Worm (Caenorhabditis elegans) whole organism, midembryonic: Measurements from ENCODE around the gene pcf-11.
"Not testable (repeated sequence)": the region's sequence is repeated elsewhere in the genome, so short reads cannot be mapped to it uniquely, and the experiment has no call there.

Experiments used
- T22C8.4 ChIP-seq: fragments of 200-800 bp; sonication (Bioruptor generic); IDR thresholded peaks from 2 replicates; pipeline ENCODE4 v1.3.6; 2022; ENCODE audit warnings: missing genetic modification characterization, missing compliant biosample characterization
- cog-1 ChIP-seq: sonication (generic microtip); optimal IDR thresholded peaks from 2 replicates; lab custom pipeline; 2016; ENCODE audit warnings: missing genetic modification characterization, missing compliant biosample characterization
- flt-1 ChIP-seq: fragments of 200-800 bp; sonication (Bioruptor generic); IDR thresholded peaks from 2 replicates; pipeline ENCODE4 v1.3.6; 2022; ENCODE audit warnings: missing genetic modification characterization, missing compliant biosample characterization
- klf-2 ChIP-seq: fragments of 200-800 bp; sonication (Bioruptor generic); conservative IDR thresholded peaks from 2 replicates; pipeline ENCODE4 v1.3.6; 2022; ENCODE audit warnings: missing genetic modification reagents, missing genetic modification characterization, missing compliant biosample characterization
- med-1 ChIP-seq: sonication (generic microtip); optimal IDR thresholded peaks from 2 replicates; lab custom pipeline; 2017; ENCODE audit warnings: missing genetic modification characterization, mild to moderate bottlenecking, missing compliant biosample characterization, antibody characterized with exemption, missing genetic modification reagents; ENCODE audit not compliant: insufficient read depth
- ref-1 ChIP-seq: fragments of 200-800 bp; sonication (Bioruptor generic); conservative IDR thresholded peaks from 2 replicates; pipeline ENCODE4 v1.3.6; 2022; ENCODE audit warnings: missing genetic modification reagents, missing genetic modification characterization, missing compliant biosample characterization
- tab-1 ChIP-seq: fragments of 200-800 bp; sonication (Bioruptor generic); IDR thresholded peaks from 2 replicates; pipeline ENCODE4 v1.3.6; 2022; ENCODE audit warnings: missing genetic modification characterization, missing compliant biosample characterization
- ztf-23 ChIP-seq: fragments of 200-800 bp; sonication (Bioruptor generic); IDR thresholded peaks from 2 replicates; pipeline ENCODE4 v1.3.6; 2022; ENCODE audit warnings: missing genetic modification reagents, missing genetic modification characterization, missing compliant biosample characterization
- ztf-29 ChIP-seq: fragments of 200-800 bp; sonication (Bioruptor generic); IDR thresholded peaks from 2 replicates; pipeline ENCODE4 v1.3.6; 2022; ENCODE audit warnings: missing genetic modification reagents, missing genetic modification characterization, missing compliant biosample characterization

pcf-11 gene

DNA sequence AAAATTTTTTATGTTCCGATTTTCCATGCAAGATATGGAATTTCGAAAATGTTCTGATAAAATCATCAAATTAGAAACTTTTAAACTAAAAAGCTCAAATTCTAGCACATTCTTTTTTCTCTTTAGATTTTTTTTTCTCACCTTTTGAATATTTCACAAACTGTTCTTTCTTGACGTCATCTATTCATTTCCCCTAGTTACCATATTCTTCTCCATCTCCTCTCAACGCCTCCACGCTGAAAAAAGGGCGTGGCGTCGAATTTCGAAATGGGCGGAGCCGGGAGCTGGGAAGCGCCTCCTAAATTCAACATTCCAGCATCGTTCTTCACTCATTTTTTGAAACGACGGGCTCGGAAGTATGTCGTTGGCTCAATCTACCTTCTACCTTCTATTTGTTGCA lies 17.4 kb downstream of the pcf-11 start, which contains the start of gene nlp-43:
Gene nlp-43 (plus strand): TSS at position 301 of the 400 bp plus-strand sequence.
- TF ChIP-seq ref-1 (GFP tag; lab: Robert Waterston, UW): no peak
- no peak for TF ChIP-seq klf-2 (GFP tag; lab: Robert Waterston, UW)
- TF ChIP-seq cog-1 (tag; lab: Kevin White, UChicago): no peak

ce11 chrIII:5044709-5045108 lies 20.0 kb downstream of the pcf-11 start, which contains the start of gene C45G9.14:
Gene C45G9.14 (plus strand): TSS chrIII:5045009.
- TF ChIP-seq ztf-29 (GFP tag; lab: Robert Waterston, UW) (no peak), T22C8.4 (GFP tag; lab: Robert Waterston, UW) (no peak), ref-1 (GFP tag; lab: Robert Waterston, UW) (no peak), flt-1 (GFP tag; lab: Robert Waterston, UW) (no peak), ztf-23 (GFP tag; lab: Robert Waterston, UW) (no peak), med-1 (GFP tag; lab: Kevin White, UChicago) (no peak), klf-2 (GFP tag; lab: Robert Waterston, UW) (no peak), cog-1 (tag; lab: Kevin White, UChicago) (no peak), tab-1 (GFP tag; lab: Robert Waterston, UW) (no peak)

- no peak for TF ChIP-seq T22C8.4 (GFP tag; lab: Robert Waterston, UW)
- TF ChIP-seq ztf-23 (GFP tag; lab: Robert Waterston, UW): peak; percentile 71
- peak; percentile 21 for TF ChIP-seq cog-1 (tag; lab: Kevin White, UChicago)
These were observed 22.5 kb downstream of the pcf-11 start, which contains the start of gene txbp-3 for ce11 chrIII:5047175-5047574. Gene txbp-3 (minus strand): TSS chrIII:5047459.

DNA sequence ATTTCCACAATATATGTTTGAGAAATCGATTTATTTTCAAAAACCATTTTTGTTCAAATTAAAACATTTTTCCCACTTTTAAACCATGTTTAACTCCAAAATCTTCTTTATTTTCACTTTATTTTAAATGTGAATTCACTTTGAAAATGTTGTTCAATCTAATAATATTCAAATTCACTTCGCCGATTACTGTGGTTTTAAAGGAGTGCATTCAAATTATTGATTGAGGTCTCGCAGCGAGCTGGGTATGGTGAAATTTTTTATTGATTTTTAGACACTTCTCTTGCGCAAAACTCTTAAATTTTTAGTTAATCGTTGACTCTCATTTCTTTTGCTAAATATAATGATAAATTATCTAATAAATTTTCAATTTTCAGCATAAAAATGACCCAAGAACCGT lies 23.0 kb downstream of the pcf-11 start, which contains the start of gene C45G9.5:
Gene C45G9.5 (plus strand): TSS at position 378 of the 400 bp plus-strand sequence.
- TF ChIP-seq med-1 (GFP tag; lab: Kevin White, UChicago): no peak
- TF ChIP-seq ref-1 (GFP tag; lab: Robert Waterston, UW): no peak
- TF ChIP-seq ztf-23 (GFP tag; lab: Robert Waterston, UW): no peak
- TF ChIP-seq T22C8.4 (GFP tag; lab: Robert Waterston, UW): no peak
- no peak for TF ChIP-seq flt-1 (GFP tag; lab: Robert Waterston, UW)
- no peak for TF ChIP-seq ztf-29 (GFP tag; lab: Robert Waterston, UW)
- TF ChIP-seq tab-1 (GFP tag; lab: Robert Waterston, UW): no peak
- TF ChIP-seq klf-2 (GFP tag; lab: Robert Waterston, UW): no peak
- no peak for TF ChIP-seq cog-1 (tag; lab: Kevin White, UChicago)

DNA sequence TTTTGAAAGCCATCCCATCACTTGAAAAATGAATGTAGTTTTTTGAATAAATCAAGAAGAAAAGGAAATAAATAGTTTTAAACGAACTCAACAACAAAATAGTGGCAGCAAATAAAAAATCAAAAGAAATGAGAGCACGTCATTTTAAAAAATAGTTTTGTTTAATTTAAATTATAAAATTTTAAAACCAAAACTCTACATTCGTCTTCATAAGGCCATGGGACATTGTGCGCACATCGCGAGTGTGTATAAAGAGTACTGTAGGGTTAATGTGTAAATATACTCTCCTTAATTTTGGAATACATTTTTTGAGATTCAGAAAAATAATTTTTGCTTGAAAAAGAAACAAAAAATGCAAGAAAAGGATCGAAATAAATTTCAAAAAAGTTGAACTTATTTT lies 27.2 kb downstream of the pcf-11 start, which contains the start of gene C45G9.15:
Gene C45G9.15 (minus strand): TSS at position 101 of the 400 bp plus-strand sequence.
- no peak for TF ChIP-seq ref-1 (GFP tag; lab: Robert Waterston, UW)
- TF ChIP-seq flt-1 (GFP tag; lab: Robert Waterston, UW): no peak
- no peak for TF ChIP-seq ztf-23 (GFP tag; lab: Robert Waterston, UW)
- TF ChIP-seq tab-1 (GFP tag; lab: Robert Waterston, UW): no peak
- TF ChIP-seq T22C8.4 (GFP tag; lab: Robert Waterston, UW): no peak
- TF ChIP-seq med-1 (GFP tag; lab: Kevin White, UChicago): no peak
- TF ChIP-seq ztf-29 (GFP tag; lab: Robert Waterston, UW): no peak
- no peak for TF ChIP-seq klf-2 (GFP tag; lab: Robert Waterston, UW)
- no peak for TF ChIP-seq cog-1 (tag; lab: Kevin White, UChicago)

- TF ChIP-seq klf-2 (GFP tag; lab: Robert Waterston, UW): no peak
- no peak for TF ChIP-seq tab-1 (GFP tag; lab: Robert Waterston, UW)
- no peak for TF ChIP-seq ztf-29 (GFP tag; lab: Robert Waterston, UW)
- TF ChIP-seq flt-1 (GFP tag; lab: Robert Waterston, UW): no peak
- TF ChIP-seq T22C8.4 (GFP tag; lab: Robert Waterston, UW): no peak
- TF ChIP-seq ref-1 (GFP tag; lab: Robert Waterston, UW): no peak
- TF ChIP-seq med-1 (GFP tag; lab: Kevin White, UChicago): no peak
- no peak for TF ChIP-seq ztf-23 (GFP tag; lab: Robert Waterston, UW)
- TF ChIP-seq cog-1 (tag; lab: Kevin White, UChicago): no peak
These were observed 28.8 kb downstream of the pcf-11 start, which contains the start of gene C45G9.8 for ce11 chrIII:5053541-5053940. Gene C45G9.8 (minus strand): TSS chrIII:5053641.

ce11 chrIII:5055709-5056108 lies 31.0 kb downstream of the pcf-11 start, which contains the start of gene C45G9.9:
Gene C45G9.9 (minus strand): TSS chrIII:5055809.
- TF ChIP-seq flt-1 (GFP tag; lab: Robert Waterston, UW); tab-1 (GFP tag; lab: Robert Waterston, UW); cog-1 (tag; lab: Kevin White, UChicago): not testable (repeated sequence)

- TF ChIP-seq tab-1 (GFP tag; lab: Robert Waterston, UW) (no peak), T22C8.4 (GFP tag; lab: Robert Waterston, UW) (no peak), cog-1 (tag; lab: Kevin White, UChicago) (no peak), ztf-23 (GFP tag; lab: Robert Waterston, UW) (no peak), flt-1 (GFP tag; lab: Robert Waterston, UW) (no peak)
These were observed 37.1 kb downstream of the pcf-11 start, which contains the start of gene C45G9.10 for ce11 chrIII:5061798-5062197. Gene C45G9.10 (minus strand): TSS chrIII:5061898.

ce11 chrIII:5062406-5062805 lies 37.7 kb downstream of the pcf-11 start, which contains the start of gene C45G9.4:
Gene C45G9.4 (plus strand): TSS chrIII:5062706.
- TF ChIP-seq T22C8.4 (GFP tag; lab: Robert Waterston, UW); ref-1 (GFP tag; lab: Robert Waterston, UW); med-1 (GFP tag; lab: Kevin White, UChicago): not testable (repeated sequence)
